Worm (Caenorhabditis elegans): Measurements from ENCODE around the gene sqst-5.

Gene sqst-5

ce11 chrIII:178126-178525 lies 30.7 kb upstream of the sqst-5 start:
- TF ChIP-seq nhr-43 (tag; optimal IDR thresholded peaks at IDR 0.05; ENCODE audit: poor library complexity, severe bottlenecking) (no peak), elt-2 (tag; optimal IDR thresholded peaks at IDR 0.05) (no peak), elt-1 (tag; optimal IDR thresholded peaks at IDR 0.05) (no peak), nhr-77 (tag; optimal IDR thresholded peaks at IDR 0.05) (no peak), skn-1 (tag; optimal IDR thresholded peaks at IDR 0.05) (no peak), snpc-4 (tag; optimal IDR thresholded peaks at IDR 0.05) (no peak), nhr-67 (tag; optimal IDR thresholded peaks at IDR 0.05) (no peak), mml-1 (tag; optimal IDR thresholded peaks at IDR 0.05) (no peak)

- TF ChIP-seq nhr-77 (tag; optimal IDR thresholded peaks at IDR 0.05) (no peak), R02D3.7 (tag; optimal IDR thresholded peaks at IDR 0.05) (no peak), pha-4 (tag; optimal IDR thresholded peaks at IDR 0.05) (no peak), nhr-237 (tag; optimal IDR thresholded peaks at IDR 0.05) (no peak), snpc-4 (tag; optimal IDR thresholded peaks at IDR 0.05) (no peak), ztf-4 (tag; optimal IDR thresholded peaks at IDR 0.05) (no peak), nfya-1 (tag; optimal IDR thresholded peaks at IDR 0.05; ENCODE audit: insufficient read depth) (no peak)
Observed at ce11 chrIII:177715-178114, 30.3 kb upstream of the sqst-5 start, which contains the start of gene F40G9.14. Gene F40G9.14, minus strand, starts transcription at chrIII:177815.

- no peak for TF ChIP-seq fkh-2 (tag; optimal IDR thresholded peaks at IDR 0.05)
- no peak for TF ChIP-seq aly-2 (tag; optimal IDR thresholded peaks at IDR 0.05)
- TF ChIP-seq lin-15B (tag; optimal IDR thresholded peaks at IDR 0.05), result no peak
- no peak for TF ChIP-seq unc-39 (tag; optimal IDR thresholded peaks at IDR 0.05)
- no peak for TF ChIP-seq fos-1 (tag; optimal IDR thresholded peaks at IDR 0.05)
- TF ChIP-seq hmg-11 (tag; optimal IDR thresholded peaks at IDR 0.05), result no peak
- TF ChIP-seq nhr-28 (tag; optimal IDR thresholded peaks at IDR 0.05), result no peak
- TF ChIP-seq eor-1 (tag; optimal IDR thresholded peaks at IDR 0.05), result no peak
- TF ChIP-seq sea-2 (GFP tag; optimal IDR thresholded peaks at IDR 0.05), result no peak
- no peak for TF ChIP-seq pqm-1 (tag; optimal IDR thresholded peaks at IDR 0.05)
- TF ChIP-seq fkh-10 (GFP tag; optimal IDR thresholded peaks at IDR 0.05), result no peak
- TF ChIP-seq snpc-4 (tag; optimal IDR thresholded peaks at IDR 0.05), result no peak
- TF ChIP-seq ceh-16 (tag; optimal IDR thresholded peaks at IDR 0.05), result no peak
- TF ChIP-seq elt-2 (tag; optimal IDR thresholded peaks at IDR 0.05), result no peak
- no peak for TF ChIP-seq lin-39 (tag; optimal IDR thresholded peaks at IDR 0.05)
- no peak for TF ChIP-seq nfya-1 (tag; optimal IDR thresholded peaks at IDR 0.05; ENCODE audit: insufficient read depth)
- TF ChIP-seq ceh-82 (tag; optimal IDR thresholded peaks at IDR 0.05), result no peak
- TF ChIP-seq mml-1 (tag; optimal IDR thresholded peaks at IDR 0.05), result no peak
- no peak for TF ChIP-seq ztf-11 (tag; optimal IDR thresholded peaks at IDR 0.05)
Observed at ce11 chrIII:175733-176132, 28.3 kb upstream of the sqst-5 start, which contains the start of gene clec-148. Gene clec-148, minus strand, starts transcription at chrIII:175833.

ce11 chrIII:173501-173900 lies 26.1 kb upstream of the sqst-5 start, which contains the start of gene F40G9.19:
Gene F40G9.19, plus strand, starts transcription at chrIII:173801.
- no peak for TF ChIP-seq aly-2 (tag; optimal IDR thresholded peaks at IDR 0.05)
- TF ChIP-seq nhr-76 (tag; optimal IDR thresholded peaks at IDR 0.05), result no peak
- no peak for TF ChIP-seq nhr-12 (tag; optimal IDR thresholded peaks at IDR 0.05)
- TF ChIP-seq tbx-2 (tag; optimal IDR thresholded peaks at IDR 0.05), result no peak
- TF ChIP-seq zag-1 (tag; optimal IDR thresholded peaks at IDR 0.05), result no peak
- no peak for TF ChIP-seq nhr-25 (tag; optimal IDR thresholded peaks at IDR 0.05)
- no peak for TF ChIP-seq daf-12 (tag; optimal IDR thresholded peaks at IDR 0.05)
- TF ChIP-seq nhr-28 (tag; optimal IDR thresholded peaks at IDR 0.05), result no peak
- TF ChIP-seq unc-62 (GFP tag; optimal IDR thresholded peaks at IDR 0.05), result no peak
- TF ChIP-seq lin-15B (tag; optimal IDR thresholded peaks at IDR 0.05), result no peak
- TF ChIP-seq egl-5 (tag; optimal IDR thresholded peaks at IDR 0.05), result no peak
- TF ChIP-seq ceh-9 (tag; optimal IDR thresholded peaks at IDR 0.05), result no peak
- no peak for TF ChIP-seq ztf-11 (tag; optimal IDR thresholded peaks at IDR 0.05)
- TF ChIP-seq fkh-2 (tag; optimal IDR thresholded peaks at IDR 0.05), result no peak
- TF ChIP-seq ama-1 (optimal IDR thresholded peaks at IDR 0.05), result no peak
- TF ChIP-seq nhr-23 (tag; optimal IDR thresholded peaks at IDR 0.05), result no peak
- TF ChIP-seq hmg-11 (tag; optimal IDR thresholded peaks at IDR 0.05), result no peak
